Worm (Caenorhabditis elegans) whole organism, L4 larva: Measurements from ENCODE around the gene T01B11.1.

Experiments used
- F44E2.7 ChIP-seq: fragments of 200-800 bp; sonication (Bioruptor generic); IDR thresholded peaks from 2 replicates; pipeline ENCODE4 v2.1.2; 2022; ENCODE audit warnings: missing genetic modification characterization, missing compliant biosample characterization
- aha-1 ChIP-seq: fragments of 150-350 bp; peaks from one replicate; lab custom pipeline; 2014; ENCODE audit warnings: missing biosample characterization, missing genetic modification characterization
- ama-1 ChIP-seq: fragments of 150-350 bp; optimal IDR thresholded peaks from 2 replicates; lab custom pipeline; 2014; ENCODE audit warnings: inconsistent platforms, mixed read lengths
- attf-4 ChIP-seq: sonication (generic microtip); optimal IDR thresholded peaks from 3 replicates; lab custom pipeline; 2017; ENCODE audit warnings: missing biosample characterization, missing genetic modification characterization
- ceh-20 ChIP-seq: fragments of 200-800 bp; sonication (Bioruptor generic); IDR thresholded peaks from 2 replicates; pipeline ENCODE4 v1.3.6; 2022; ENCODE audit warnings: missing genetic modification reagents, missing genetic modification characterization, missing compliant biosample characterization
- ceh-44 ChIP-seq: fragments of 200-800 bp; sonication (Bioruptor generic); IDR thresholded peaks from 2 replicates; pipeline ENCODE4 v1.3.6; 2022; ENCODE audit warnings: missing genetic modification reagents, missing genetic modification characterization, missing compliant biosample characterization
- ceh-62 ChIP-seq: sonication (generic microtip); optimal IDR thresholded peaks from 2 replicates; lab custom pipeline; 2017; ENCODE audit warnings: missing biosample characterization, missing genetic modification characterization
- ctbp-1 ChIP-seq: fragments of 200-800 bp; sonication (Bioruptor generic); IDR thresholded peaks from 2 replicates; pipeline ENCODE4 v1.3.6; 2022; ENCODE audit warnings: missing genetic modification reagents, missing genetic modification characterization, missing compliant biosample characterization
- daf-12 ChIP-seq: fragments of 150-350 bp; optimal IDR thresholded peaks from 2 replicates; lab custom pipeline; 2014; ENCODE audit warnings: missing biosample characterization, missing genetic modification reagents, missing genetic modification characterization
- daf-19 ChIP-seq: fragments of 200-800 bp; sonication (Bioruptor generic); conservative IDR thresholded peaks from 2 replicates; pipeline ENCODE4 v1.3.6; 2022; ENCODE audit warnings: missing genetic modification characterization, missing compliant biosample characterization
- dmd-6 ChIP-seq: fragments of 200-800 bp; sonication (Bioruptor generic); IDR thresholded peaks from 2 replicates; pipeline ENCODE4 v1.3.6; 2022; ENCODE audit warnings: missing genetic modification reagents, missing genetic modification characterization, missing compliant biosample characterization
- duxl-1 ChIP-seq: sonication (generic microtip); optimal IDR thresholded peaks from 2 replicates; lab custom pipeline; 2016; ENCODE audit warnings: mild to moderate bottlenecking, missing genetic modification characterization, moderate library complexity, missing compliant biosample characterization; ENCODE audit not compliant: poor library complexity
- dve-1 ChIP-seq: sonication (generic microtip); optimal IDR thresholded peaks from 2 replicates; lab custom pipeline; 2017; ENCODE audit warnings: antibody characterized with exemption, mild to moderate bottlenecking, missing genetic modification characterization, missing compliant biosample characterization; ENCODE audit not compliant: insufficient read depth
- egl-43 ChIP-seq: fragments of 200-800 bp; sonication (Bioruptor generic); IDR thresholded peaks from 2 replicates; pipeline ENCODE4 v1.3.6; 2022; ENCODE audit warnings: missing genetic modification reagents, missing genetic modification characterization, missing compliant biosample characterization
- gei-8 ChIP-seq: fragments of 200-800 bp; sonication (Bioruptor generic); optimal IDR thresholded peaks from 2 replicates; lab custom pipeline; 2018; ENCODE audit warnings: mild to moderate bottlenecking, missing genetic modification characterization, missing compliant biosample characterization
- hlh-11 ChIP-seq: fragments of 200-800 bp; sonication (Bioruptor generic); optimal IDR thresholded peaks from 2 replicates; lab custom pipeline; 2018; ENCODE audit warnings: mild to moderate bottlenecking, missing genetic modification characterization, missing compliant biosample characterization
- hlh-30 ChIP-seq: sonication (generic microtip); optimal IDR thresholded peaks from 2 replicates; lab custom pipeline; 2017; ENCODE audit warnings: antibody characterized with exemption, mild to moderate bottlenecking, missing genetic modification characterization, missing compliant biosample characterization; ENCODE audit not compliant: insufficient read depth
- jun-1 ChIP-seq: fragments of 150-350 bp; optimal IDR thresholded peaks from 2 replicates; lab custom pipeline; 2014; ENCODE audit warnings: missing biosample characterization, missing genetic modification reagents, missing genetic modification characterization
- lin-1 ChIP-seq: fragments of 200-800 bp; sonication (Bioruptor generic); IDR thresholded peaks from 2 replicates; pipeline ENCODE4 v1.3.6; 2022; ENCODE audit warnings: missing genetic modification reagents, missing genetic modification characterization, missing compliant biosample characterization
- lin-13 ChIP-seq: fragments of 150-350 bp; optimal IDR thresholded peaks from 2 replicates; lab custom pipeline; 2014; ENCODE audit warnings: missing biosample characterization, missing genetic modification reagents, missing genetic modification characterization
- lsy-2 ChIP-seq, 2 experiments: fragments of 150-350 bp in 1 of 2; sonication (generic microtip) in 1 of 2; optimal IDR thresholded peaks; 2 replicates each; lab custom pipeline; 2014 to 2017; ENCODE audit warnings: missing biosample characterization in 2 of 2, missing genetic modification characterization in 2 of 2
- mdl-1 ChIP-seq, 2 experiments: fragments of 150-350 bp in 1 of 2; sonication (generic microtip) in 1 of 2; optimal IDR thresholded peaks; 2 replicates each; lab custom pipeline; 2014 to 2017; ENCODE audit warnings: missing biosample characterization in 2 of 2, missing genetic modification characterization in 2 of 2
- mep-1 ChIP-seq: fragments of 150-350 bp; sonication (generic microtip); optimal IDR thresholded peaks from 3 replicates; lab custom pipeline; 2014; ENCODE audit warnings: missing biosample characterization, missing genetic modification characterization
- mes-2 ChIP-seq: sonication (generic microtip); optimal IDR thresholded peaks from 2 replicates; lab custom pipeline; 2016; ENCODE audit warnings: missing genotype, mild to moderate bottlenecking, missing genetic modification characterization, missing compliant biosample characterization; ENCODE audit not compliant: poor library complexity, severe bottlenecking
- mxl-2 ChIP-seq: fragments of 200-800 bp; sonication (Bioruptor generic); conservative IDR thresholded peaks from 2 replicates; pipeline ENCODE4 v1.3.6; 2022; ENCODE audit warnings: missing genetic modification reagents, missing genetic modification characterization, missing compliant biosample characterization
- nhr-102 ChIP-seq: sonication (generic microtip); optimal IDR thresholded peaks from 2 replicates; lab custom pipeline; 2016; ENCODE audit warnings: mild to moderate bottlenecking, missing genetic modification characterization, moderate library complexity, missing compliant biosample characterization
- nhr-28 ChIP-seq: fragments of 150-350 bp; optimal IDR thresholded peaks from 2 replicates; lab custom pipeline; 2014; ENCODE audit warnings: missing biosample characterization, missing genetic modification characterization
- nhr-48 ChIP-seq: sonication (generic microtip); optimal IDR thresholded peaks from 2 replicates; lab custom pipeline; 2016; ENCODE audit warnings: mild to moderate bottlenecking, missing genetic modification characterization, missing compliant biosample characterization
- nhr-76 ChIP-seq: fragments of 150-350 bp; optimal IDR thresholded peaks from 2 replicates; lab custom pipeline; 2014; ENCODE audit warnings: missing biosample characterization, missing genetic modification characterization
- php-3 ChIP-seq: fragments of 200-800 bp; sonication (Bioruptor generic); IDR thresholded peaks from 2 replicates; pipeline ENCODE4 v1.3.6; 2022; ENCODE audit warnings: missing genetic modification reagents, missing genetic modification characterization, missing compliant biosample characterization
- spr-1 ChIP-seq: sonication (generic microtip); optimal IDR thresholded peaks from 2 replicates; lab custom pipeline; 2016; ENCODE audit warnings: mild to moderate bottlenecking, missing genetic modification characterization, missing compliant biosample characterization
- tag-97 ChIP-seq: fragments of 200-800 bp; sonication (Bioruptor generic); IDR thresholded peaks from 2 replicates; pipeline ENCODE4 v1.3.6; 2022; ENCODE audit warnings: missing genetic modification characterization, missing compliant biosample characterization
- unc-130 ChIP-seq: sonication (generic microtip); optimal IDR thresholded peaks from 2 replicates; lab custom pipeline; 2016; ENCODE audit warnings: missing genetic modification reagents, missing genetic modification characterization, missing compliant biosample characterization
- unc-62 ChIP-seq, 3 experiments: fragments of 150-350 bp in 1 of 3; sonication (generic microtip); optimal IDR thresholded peaks in 2 of 3; peaks in 1 of 3; 1 replicate in 1 of 3; 2 replicates in 2 of 3; lab custom pipeline; 2014 to 2017; ENCODE audit warnings: missing biosample characterization in 3 of 3, missing genetic modification characterization in 3 of 3, missing genetic modification reagents in 3 of 3, missing genotype in 1 of 3
- zag-1 ChIP-seq: fragments of 150-350 bp; optimal IDR thresholded peaks from 2 replicates; lab custom pipeline; 2014; ENCODE audit warnings: missing biosample characterization, missing genetic modification characterization
- zip-2 ChIP-seq: fragments of 150-350 bp; optimal IDR thresholded peaks from 2 replicates; lab custom pipeline; 2014; ENCODE audit warnings: missing biosample characterization, missing genetic modification characterization

Gene T01B11.1

ce11 chrIV:8461177-8461576, 14.2 kb downstream of the T01B11.1 start:
- TF ChIP-seq unc-130 (GFP tag; lab: Kevin White, UChicago) = no peak
- TF ChIP-seq nhr-28 (tag; lab: Kevin White, UChicago) = no peak
- TF ChIP-seq zip-2 = no peak
- TF ChIP-seq lsy-2 (tag; optimal IDR thresholded peaks at IDR 0.05; lab: Kevin White, UChicago) = no peak
- no peak for TF ChIP-seq nhr-48 (tag; lab: Kevin White, UChicago)
- TF ChIP-seq unc-62 (GFP tag; optimal IDR thresholded peaks at IDR 0.05 in 1 of 2; lab: Kevin White, UChicago) = peak in 1 of 2 experiments; percentile 96
- TF ChIP-seq unc-62 (tag; optimal IDR thresholded peaks at IDR 0.05; lab: Kevin White, UChicago) = no peak
- TF ChIP-seq zag-1 (tag; lab: Kevin White, UChicago) = no peak

ce11 chrIV:8462376-8462775, 15.4 kb downstream of the T01B11.1 start:
- TF ChIP-seq dmd-6 (GFP tag; lab: Robert Waterston, UW) = no peak
- TF ChIP-seq unc-62 (GFP tag; optimal IDR thresholded peaks at IDR 0.05 in 1 of 2; lab: Kevin White, UChicago) = peak in 1 of 2 experiments; percentile 54
- TF ChIP-seq unc-62 (tag; optimal IDR thresholded peaks at IDR 0.05; lab: Kevin White, UChicago) = no peak

- TF ChIP-seq unc-62 (GFP tag; optimal IDR thresholded peaks at IDR 0.05 in 1 of 2; lab: Kevin White, UChicago) (peak in 1 of 2 experiments; percentile 100), unc-62 (tag; optimal IDR thresholded peaks at IDR 0.05; lab: Kevin White, UChicago) (no peak), attf-4 (no peak), ama-1 (no peak), dmd-6 (GFP tag; lab: Robert Waterston, UW) (0 out of 2 replicates have a peak, but pooled peaks have one; percentile 9), mxl-2 (GFP tag; lab: Robert Waterston, UW) (no peak), mdl-1 (tag; optimal IDR thresholded peaks at IDR 0.05; lab: Kevin White, UChicago) (peak in 1 of 2 experiments; percentile 84), egl-43 (GFP tag; lab: Robert Waterston, UW) (no peak), jun-1 (tag; lab: Kevin White, UChicago) (no peak), aha-1 (peak; percentile 39), dve-1 (tag; lab: Kevin White, UChicago) (no peak), F44E2.7 (no peak), ctbp-1 (GFP tag; lab: Robert Waterston, UW) (no peak), daf-19 (GFP tag; lab: Robert Waterston, UW) (no peak), nhr-28 (tag; lab: Kevin White, UChicago) (peak; percentile 68), tag-97 (GFP tag; lab: Robert Waterston, UW) (no peak), daf-12 (no peak), hlh-11 (tag; lab: Kevin White, UChicago) (peak; percentile 24), gei-8 (GFP tag; lab: Kevin White, UChicago) (no peak), spr-1 (no peak), ceh-20 (GFP tag; lab: Robert Waterston, UW) (peak; percentile 60; the same call in 1 of the 2 replicates), ceh-44 (GFP tag; lab: Robert Waterston, UW) (no peak), hlh-30 (peak; percentile 58)
- TF ChIP-seq, all 104 proteins: peak for 8
Measured at ce11 chrIV:8463069-8463468, 16.1 kb downstream of the T01B11.1 start.

- TF ChIP-seq mdl-1 (tag; optimal IDR thresholded peaks at IDR 0.05; lab: Kevin White, UChicago) (no peak), duxl-1 (no peak), php-3 (GFP tag; lab: Robert Waterston, UW) (no peak), mep-1 (tag; lab: Kevin White, UChicago) (no peak), lin-1 (GFP tag; lab: Robert Waterston, UW) (no peak), lin-13 (no peak), nhr-76 (tag; lab: Kevin White, UChicago) (no peak), ceh-62 (tag; lab: Kevin White, UChicago) (no peak), mes-2 (no peak), nhr-102 (tag; lab: Kevin White, UChicago) (no peak), jun-1 (tag; lab: Kevin White, UChicago) (no peak)
Measured at ce11 chrIV:8463716-8464115, 16.7 kb downstream of the T01B11.1 start, which contains the start of gene str-176. Gene str-176, minus strand, starts transcription at chrIV:8463816.
